Worm (Caenorhabditis elegans) whole organism, L4 larva: ENCODE measurements around the gene irg-2.

Source experiments
- jun-1 ChIP-seq: fragments of 150-350 bp; optimal IDR thresholded peaks from 2 replicates; lab custom pipeline; 2014; ENCODE audit warnings: missing biosample characterization, missing genetic modification reagents, missing genetic modification characterization
- nhr-237 ChIP-seq: sonication (generic microtip); optimal IDR thresholded peaks from 2 replicates; lab custom pipeline; 2017; ENCODE audit warnings: missing biosample characterization, missing genetic modification characterization
- pha-4 ChIP-seq, 2 experiments: fragments of 150-350 bp in 1 of 2; fragments of 200-800 bp in 1 of 2; sonication (Bioruptor generic) in 1 of 2; IDR thresholded peaks in 1 of 2; optimal IDR thresholded peaks in 1 of 2; 2 replicates each; pipeline versions ENCODE4 v1.3.6 to Lab custom; 2014 to 2022; ENCODE audit warnings: missing genetic modification characterization in 2 of 2, missing genetic modification reagents in 2 of 2, missing biosample characterization in 1 of 2, missing compliant biosample characterization in 1 of 2

DNA sequence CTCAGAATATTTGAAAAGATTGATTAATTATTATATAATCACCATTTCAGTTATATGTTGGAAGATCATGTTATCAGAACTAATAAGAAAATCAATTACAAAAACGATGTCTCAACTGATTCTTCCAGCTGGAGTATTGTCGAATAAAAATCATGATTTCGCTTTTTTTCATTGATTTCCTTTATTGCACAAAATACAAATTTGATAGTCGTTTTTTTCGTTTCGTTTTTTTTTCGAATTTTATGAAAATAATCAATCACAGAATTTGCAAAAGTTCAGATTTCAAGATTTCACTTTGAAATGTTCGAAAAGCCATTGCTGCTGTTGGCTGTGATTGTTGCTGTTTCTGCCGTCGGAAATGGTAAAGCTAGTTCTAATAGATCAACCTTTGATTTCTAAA lies 6.2 kb upstream of the irg-2 start, which contains the start of gene C49G7.13:
- TF ChIP-seq nhr-237 (tag; lab: Kevin White, UChicago) (no peak), jun-1 (tag; lab: Kevin White, UChicago) (no peak), pha-4 (GFP tag; IDR thresholded peaks at IDR 0.05; lab: Robert Waterston, UW) (no peak), pha-4 (tag; optimal IDR thresholded peaks at IDR 0.05; lab: Kevin White, UChicago) (no peak)
